Fruit fly (Drosophila melanogaster) ovary, adult (tissue): Measurements from ENCODE around the gene Fmr1.

Experiments used
- CG17801 ChIP-seq: fragments of 200-800 bp; optimal IDR thresholded peaks from 2 replicates; lab custom pipeline; 2019; ENCODE audit warnings: missing biosample characterization, mild to moderate bottlenecking, missing genetic modification characterization, moderate library complexity; ENCODE audit not compliant: partially characterized antibody

Fmr1 gene

DNA sequence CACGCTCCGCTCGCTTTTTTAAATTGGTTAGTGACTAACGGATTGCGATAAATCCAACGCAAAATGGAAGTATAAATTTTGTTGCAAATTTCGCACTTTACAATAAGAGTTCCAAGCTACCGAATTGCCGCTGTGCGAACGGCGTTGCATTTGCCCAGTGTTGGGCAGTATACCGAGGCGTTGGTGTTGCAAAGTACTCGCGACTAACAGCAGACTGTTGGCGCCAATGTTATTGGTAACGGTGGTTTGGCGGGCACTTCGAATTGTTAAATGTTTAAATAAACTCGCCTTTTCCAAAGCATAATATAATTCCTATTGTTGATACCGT, 24.4 kb upstream of the Fmr1 start:
- TF ChIP-seq CG17801 (GFP tag; lab: Kevin White, UChicago): peak; percentile 36

DNA sequence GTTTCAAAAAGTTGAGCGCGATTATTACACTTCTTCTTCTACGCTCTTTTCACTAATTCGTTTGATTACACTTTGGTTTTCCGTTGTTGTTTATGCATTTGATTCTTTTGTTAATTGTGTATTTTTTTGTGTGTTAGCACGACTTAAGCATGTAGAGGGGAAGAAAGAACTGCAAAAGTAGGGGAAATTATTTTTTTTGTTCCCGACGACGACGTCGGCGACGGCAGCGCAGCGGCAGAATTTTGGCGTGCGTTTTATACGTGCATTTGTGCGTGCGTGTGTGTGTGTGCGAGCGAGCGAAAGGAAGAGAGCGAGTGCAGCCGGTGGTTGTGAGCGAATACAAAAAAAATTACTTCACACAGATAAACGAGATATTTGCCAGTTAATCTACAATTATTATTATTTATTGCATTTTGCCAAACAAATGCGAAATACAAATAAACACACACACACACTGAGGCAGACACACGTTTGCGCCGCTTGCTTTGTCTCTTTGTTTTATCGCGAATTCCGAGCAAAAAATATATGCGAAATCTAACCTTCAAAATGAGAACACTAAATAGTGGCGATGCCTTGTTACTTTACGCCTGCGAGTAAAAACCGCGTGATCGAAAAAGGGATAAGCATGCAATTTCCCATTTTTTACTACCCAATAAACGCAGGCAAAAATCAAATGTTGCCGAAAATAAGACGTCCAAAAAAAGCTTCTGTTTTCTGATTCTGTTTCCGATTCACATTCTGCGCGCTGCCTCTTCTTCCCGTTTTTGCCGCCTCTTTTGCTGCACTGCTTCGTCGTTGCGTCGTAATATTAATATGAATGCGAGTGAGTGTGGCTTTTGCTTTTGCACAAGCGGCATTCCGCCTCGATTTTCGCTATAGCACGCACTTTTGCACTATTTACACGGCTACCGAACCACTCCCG, 23.8 kb upstream of the Fmr1 start:
- TF ChIP-seq CG17801 (GFP tag; lab: Kevin White, UChicago): no peak

DNA sequence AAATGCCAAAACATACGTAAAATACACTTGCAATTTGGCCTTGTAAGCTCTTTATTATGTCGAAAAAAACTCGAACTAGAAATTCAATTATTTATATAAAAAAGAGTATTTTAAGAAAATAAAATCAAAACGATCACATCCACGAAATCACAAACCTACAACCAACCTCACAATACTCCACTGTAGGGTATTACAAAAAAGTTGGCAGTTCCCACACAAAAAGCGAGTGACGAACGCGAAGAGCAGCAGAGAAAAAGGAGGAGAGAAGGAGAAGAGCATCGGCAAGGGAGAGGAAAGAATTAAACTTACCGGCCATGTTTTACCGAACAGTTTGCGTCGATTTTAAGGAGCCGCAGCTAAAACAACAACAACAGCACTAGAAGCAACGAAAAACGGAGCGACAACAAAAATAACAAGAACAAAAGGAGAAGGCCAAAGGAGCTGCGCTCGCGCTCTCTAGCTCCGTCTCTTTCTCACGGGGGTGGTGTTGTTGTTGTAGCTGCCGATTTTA, 23.0 kb upstream of the Fmr1 start:
- no peak for TF ChIP-seq CG17801 (GFP tag; lab: Kevin White, UChicago)

DNA sequence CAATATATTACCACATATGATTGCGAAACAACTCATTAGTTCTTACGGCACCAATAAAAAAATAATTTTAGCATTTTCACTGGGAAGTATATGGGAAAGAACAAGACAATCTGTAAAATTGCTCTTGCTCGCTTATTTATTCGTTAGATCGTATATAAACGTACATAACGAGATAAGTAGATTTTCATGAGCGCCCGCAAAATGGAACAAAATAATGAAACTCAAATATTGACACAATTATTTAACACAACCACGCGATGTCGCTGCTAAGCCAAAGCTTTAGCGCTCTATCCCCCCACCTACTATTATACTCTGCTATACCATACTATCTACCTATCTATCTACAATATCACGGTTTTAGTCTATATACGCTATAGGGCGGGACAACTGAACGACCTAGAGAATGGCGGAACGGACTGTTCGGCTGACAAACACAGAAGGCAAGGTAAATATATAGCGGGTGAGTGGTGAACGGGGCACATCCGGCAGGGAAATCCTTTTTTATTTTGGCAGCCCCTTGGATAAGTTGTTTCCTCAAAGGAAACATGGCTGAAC, 21.1 kb upstream of the Fmr1 start:
- TF ChIP-seq CG17801 (GFP tag; lab: Kevin White, UChicago): no peak

DNA sequence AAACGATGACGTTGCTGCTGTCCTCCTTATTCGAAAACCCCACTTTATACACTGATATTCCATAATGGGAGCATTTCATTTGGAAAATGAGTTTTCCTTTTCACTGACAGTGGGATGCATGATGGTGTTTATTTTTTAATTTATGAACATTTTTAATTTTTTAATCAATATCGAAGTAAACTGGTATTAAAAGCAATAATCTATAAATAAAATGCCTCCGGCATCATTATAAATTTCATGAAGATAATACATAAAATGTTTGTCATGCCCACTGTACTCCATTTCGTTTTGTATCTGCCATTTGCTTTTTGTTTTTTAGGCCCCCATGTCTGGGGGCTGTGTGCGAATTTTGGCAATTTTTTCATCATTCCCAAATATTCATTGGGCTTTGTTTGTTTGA, 20.2 kb upstream of the Fmr1 start:
- TF ChIP-seq CG17801 (GFP tag; lab: Kevin White, UChicago): peak; percentile 54

DNA sequence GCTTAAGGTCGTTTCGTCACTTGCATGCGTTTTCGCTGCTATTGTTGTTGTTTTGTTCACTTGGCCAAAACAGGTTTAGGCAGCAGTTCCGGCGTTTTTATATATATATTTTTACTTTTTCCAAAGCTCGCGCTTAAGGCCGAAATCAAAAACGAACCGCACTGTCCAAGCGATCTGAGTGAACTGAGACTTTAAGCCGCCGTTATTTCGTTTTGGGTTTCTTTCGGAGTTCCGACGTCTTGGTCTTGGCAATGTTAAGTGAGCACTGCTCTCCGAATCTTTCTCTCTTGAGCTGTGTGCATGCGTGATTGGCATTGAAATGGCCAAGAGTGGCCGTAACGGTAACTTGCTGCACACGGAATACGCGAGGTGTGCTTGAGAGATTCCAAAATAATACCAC, 15.6 kb upstream of the Fmr1 start, which contains the start of gene knk:
TSS of gene knk (minus strand) at position 188 of the 400 bp plus-strand sequence.
- no peak for TF ChIP-seq CG17801 (GFP tag; lab: Kevin White, UChicago)

DNA sequence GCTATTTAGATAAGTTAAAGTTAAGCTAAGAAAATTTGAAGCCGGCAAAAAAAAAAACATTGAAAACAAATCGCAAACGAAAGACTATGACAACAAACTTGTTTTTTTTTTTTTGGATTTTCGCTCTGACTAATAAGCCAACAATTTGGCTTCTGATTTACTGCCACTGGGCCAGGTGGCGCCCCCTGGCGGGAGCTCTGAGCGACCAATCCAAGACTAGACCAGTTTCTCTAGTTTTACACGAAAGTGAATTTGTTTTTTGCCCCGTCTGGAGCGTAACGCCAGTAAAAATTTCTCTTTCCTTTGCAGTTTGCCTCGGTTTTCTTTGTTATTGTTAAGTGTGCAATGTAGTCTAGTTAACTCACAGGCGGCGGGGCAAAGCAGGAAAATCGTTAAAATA, 14.8 kb upstream of the Fmr1 start:
- no peak for TF ChIP-seq CG17801 (GFP tag; lab: Kevin White, UChicago)

DNA sequence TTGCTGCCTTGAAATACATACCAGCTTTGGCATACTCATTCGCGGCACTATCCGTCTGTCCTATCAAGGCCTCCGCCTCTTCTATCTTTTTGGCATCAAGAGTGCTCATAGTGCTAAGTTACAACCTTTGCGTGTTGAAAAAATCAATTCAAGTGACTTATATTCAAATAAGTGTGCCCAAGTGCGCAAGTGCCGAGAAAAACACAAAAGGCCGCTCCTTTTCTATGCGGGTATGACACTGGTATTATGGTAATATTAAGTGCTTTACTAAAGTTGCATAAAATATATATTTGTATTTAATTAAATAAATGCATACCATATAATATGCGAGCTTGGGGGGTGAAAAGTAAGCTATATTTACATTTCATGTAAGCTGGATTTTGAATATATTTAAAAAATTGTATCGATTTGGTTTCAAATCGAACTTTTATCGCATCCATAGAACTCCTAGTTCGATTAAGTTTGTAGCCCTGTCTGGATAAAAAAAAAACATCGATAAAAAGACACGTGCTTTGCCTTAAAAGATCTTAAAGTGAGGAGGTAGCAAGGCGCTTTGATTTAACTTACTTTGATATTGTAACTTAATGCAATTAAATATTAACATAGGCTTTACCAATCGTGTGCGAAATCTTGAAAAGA, 11.5 kb upstream of the Fmr1 start, which contains the start of the genes gammaSnap2 and ATPsynepsilonL:
TSS of gene gammaSnap2 (minus strand) at position 135 of the 639 bp plus-strand sequence.
TSS of gene ATPsynepsilonL (plus strand) at position 508 of the 639 bp plus-strand sequence.
- TF ChIP-seq CG17801 (GFP tag; lab: Kevin White, UChicago): no peak

DNA sequence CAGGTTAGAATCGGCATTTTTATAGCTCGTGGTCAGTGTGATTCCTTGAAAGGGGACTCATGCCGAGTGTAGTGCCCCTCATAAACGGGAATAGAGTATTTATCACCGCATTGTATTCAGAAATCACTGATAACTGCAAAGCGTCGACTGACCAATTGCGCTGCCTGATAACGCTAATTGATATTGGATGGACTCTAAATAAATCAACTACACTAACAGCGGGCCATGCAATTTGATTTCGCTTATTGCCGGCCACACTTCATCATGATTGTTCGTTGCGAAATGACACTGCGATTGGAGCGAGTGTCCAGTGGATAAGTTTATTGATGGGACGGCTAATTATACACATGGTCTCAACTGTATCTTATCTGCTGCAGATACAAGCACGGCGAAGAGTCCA, 9.7 kb upstream of the Fmr1 start:
- TF ChIP-seq CG17801 (GFP tag; lab: Kevin White, UChicago): no peak

DNA sequence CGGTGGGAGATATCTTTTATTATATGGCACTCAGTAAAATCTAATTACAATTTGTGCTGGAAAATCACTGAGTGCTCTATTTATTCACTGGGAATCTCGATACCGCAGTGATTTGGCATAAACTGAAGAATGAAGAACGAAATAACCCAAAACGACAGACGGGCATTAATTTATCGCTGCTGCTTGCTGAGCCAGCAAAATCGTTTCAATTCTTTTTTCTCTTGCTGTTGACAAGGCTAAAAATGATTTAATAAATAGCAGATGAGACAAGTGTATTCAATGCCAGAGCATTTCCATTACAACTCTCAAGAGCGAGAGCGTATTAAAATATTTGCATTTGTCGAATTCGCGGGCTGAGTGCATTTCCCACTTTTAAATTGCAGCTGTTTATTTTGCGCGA, 5.9 kb upstream of the Fmr1 start:
- TF ChIP-seq CG17801 (GFP tag; lab: Kevin White, UChicago): no peak

DNA sequence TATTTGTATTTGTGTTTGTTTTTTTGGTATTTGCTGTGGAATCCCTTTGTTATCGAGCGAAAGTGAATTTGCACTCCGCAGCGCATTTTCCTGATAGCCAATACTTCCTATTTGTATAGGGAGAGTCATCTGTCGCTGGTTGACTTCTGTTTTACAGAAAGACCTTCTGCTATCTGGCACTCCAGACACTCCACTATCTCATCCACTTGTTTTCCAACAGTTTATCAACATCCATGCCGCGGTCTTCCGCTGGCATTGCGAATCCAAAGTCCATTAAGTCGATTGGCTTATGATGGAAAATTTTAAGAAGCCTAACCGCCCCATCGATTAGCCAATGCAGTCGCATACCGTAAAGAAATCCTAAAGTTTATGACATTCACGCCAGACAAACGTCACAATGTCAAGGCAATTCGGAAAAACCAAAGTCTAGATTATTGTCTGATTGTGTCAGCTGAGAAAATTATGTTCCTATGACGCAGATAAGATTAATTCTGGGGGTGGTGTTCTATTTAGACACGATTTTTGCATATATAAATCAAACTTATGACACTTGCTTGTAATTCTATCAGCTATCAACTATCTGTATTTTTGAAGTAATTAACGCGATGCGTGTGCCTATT, 5.1 kb upstream of the Fmr1 start:
- no peak for TF ChIP-seq CG17801 (GFP tag; lab: Kevin White, UChicago)

DNA sequence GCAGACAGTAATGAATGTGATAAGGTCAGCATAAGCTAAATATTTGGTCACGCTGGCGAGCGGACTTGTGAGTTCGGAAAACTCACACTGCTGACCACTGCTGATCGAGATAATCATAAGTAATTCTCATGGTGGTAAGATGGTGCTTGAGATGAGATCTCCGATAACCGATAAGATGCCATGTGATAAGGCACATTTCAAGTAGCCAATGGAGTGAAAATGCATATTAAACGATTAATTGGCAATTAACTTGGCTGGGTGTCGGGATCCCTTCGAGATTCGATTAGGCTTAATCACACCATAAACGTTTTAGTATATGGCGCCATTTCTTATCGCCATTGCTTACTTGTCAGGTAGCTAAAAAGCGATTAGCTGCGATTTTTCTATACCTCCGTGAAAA, 3.8 kb upstream of the Fmr1 start:
- no peak for TF ChIP-seq CG17801 (GFP tag; lab: Kevin White, UChicago)

DNA sequence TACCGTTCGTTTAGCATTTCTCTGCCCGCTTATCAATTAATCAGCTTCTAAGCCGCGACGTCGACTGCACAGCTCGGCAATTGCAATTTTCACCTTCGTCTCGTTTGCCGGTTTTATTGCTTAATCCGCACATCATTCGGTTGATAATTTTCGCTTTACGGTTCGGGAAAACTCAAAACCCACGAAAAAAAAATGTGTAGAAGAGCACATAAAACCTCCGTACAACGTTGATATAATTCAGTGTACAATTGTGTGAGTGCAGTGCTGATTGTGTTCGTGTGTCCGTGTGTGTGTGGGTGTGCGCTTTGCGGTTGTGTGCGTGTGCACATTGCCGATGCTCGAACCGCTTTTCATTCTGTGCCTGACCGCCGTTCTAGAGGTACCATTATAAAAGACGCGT, 2.3 kb upstream of the Fmr1 start, which contains the start of gene CAH7:
TSS of gene CAH7 (plus strand) at position 43 of the 400 bp plus-strand sequence.
- no peak for TF ChIP-seq CG17801 (GFP tag; lab: Kevin White, UChicago)

DNA sequence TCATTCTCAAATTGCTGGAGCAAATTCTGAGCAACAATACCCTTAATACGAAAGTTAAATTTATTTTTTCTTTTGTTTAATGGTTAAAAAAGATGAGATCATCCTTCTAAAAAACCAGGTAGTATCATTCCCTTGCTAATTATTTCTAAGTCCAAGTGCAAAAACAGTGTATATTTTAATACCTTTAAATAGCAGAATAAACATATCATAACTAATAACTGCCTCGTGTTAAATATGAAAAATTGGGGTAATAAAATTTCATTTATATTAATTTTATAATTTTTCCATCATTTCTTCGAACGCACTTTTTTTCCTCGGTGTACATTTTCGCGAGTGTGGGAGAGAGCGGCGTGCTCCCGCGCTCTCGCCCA, 1.9 kb upstream of the Fmr1 start:
- peak; percentile 17 for TF ChIP-seq CG17801 (GFP tag; lab: Kevin White, UChicago)
